Worm (Caenorhabditis elegans): ENCODE measurements around the gene cyn-9.

- TF ChIP-seq unc-62 (GFP tag; optimal IDR thresholded peaks at IDR 0.05) (no peak), rpc-1 (optimal IDR thresholded peaks at IDR 0.05) (no peak), rpc-1 (tag; optimal IDR thresholded peaks at IDR 0.05) (no peak), tbp1 (GFP tag; optimal IDR thresholded peaks at IDR 0.05) (no peak), lin-26 (GFP tag; IDR thresholded peaks at IDR 0.05) (no peak), ama-1 (optimal IDR thresholded peaks at IDR 0.05) (no peak), ama-1 (GFP tag; optimal IDR thresholded peaks at IDR 0.05) (no peak), madf-3 (GFP tag; IDR thresholded peaks at IDR 0.05) (no peak), egrh-3 (GFP tag; IDR thresholded peaks at IDR 0.05) (no peak), ztf-6 (GFP tag; IDR thresholded peaks at IDR 0.05) (no peak), B0261.1 (tag; optimal IDR thresholded peaks at IDR 0.05) (no peak), egl-44 (GFP tag; IDR thresholded peaks at IDR 0.05) (no peak), snpc-4 (GFP tag; optimal IDR thresholded peaks at IDR 0.05) (no peak), snpc-4 (tag; optimal IDR thresholded peaks at IDR 0.05) (no peak)
Measured at ce11 chrIII:3738331-3738730, 38.9 kb upstream of the cyn-9 start.
